Fruit fly (Drosophila melanogaster): ENCODE results near the gene CG46320.

Gene CG46320

dm6 chr3L:5630176-5630583 lies 33.7 kb upstream of the CG46320 start (continued):
- TF ChIP-seq CG1832 (GFP tag; optimal IDR thresholded peaks at IDR 0.05) (no peak), Dbx (GFP tag; IDR thresholded peaks at IDR 0.05) (no peak), CG6175 (GFP tag; IDR thresholded peaks at IDR 0.05) (no peak), CG7745 (tag; optimal IDR thresholded peaks at IDR 0.05) (no peak), slp2 (GFP tag; optimal IDR thresholded peaks at IDR 0.05) (no peak), nau (GFP tag; optimal IDR thresholded peaks at IDR 0.05) (no peak), CG34422 (GFP tag; IDR thresholded peaks at IDR 0.05) (no peak), Hey (tag; optimal IDR thresholded peaks at IDR 0.05) (no peak), rib (GFP tag; IDR thresholded peaks at IDR 0.05) (no peak), luna (GFP tag; optimal IDR thresholded peaks at IDR 0.05) (no peak), Ada2b (GFP tag; IDR thresholded peaks at IDR 0.05) (no peak), sug (tag; optimal IDR thresholded peaks at IDR 0.05) (no peak), aop (GFP tag; IDR thresholded peaks at IDR 0.05) (no peak), CG31441 (GFP tag; IDR thresholded peaks at IDR 0.05) (peak; percentile 45; the same call in 1 of the 2 replicates), CG42726 (GFP tag; IDR thresholded peaks at IDR 0.05; ENCODE audit: partially characterized antibody) (no peak), Scr (GFP tag; IDR thresholded peaks at IDR 0.05; ENCODE audit: partially characterized antibody) (no peak), unpg (GFP tag; optimal IDR thresholded peaks at IDR 0.05) (no peak), Eip74EF (GFP tag; optimal IDR thresholded peaks at IDR 0.05) (peak in 1 of 2 experiments; percentile 52), TFAM (GFP tag; optimal IDR thresholded peaks at IDR 0.05) (no peak), CG18619 (GFP tag; optimal IDR thresholded peaks at IDR 0.05) (peak; percentile 6), Hr3 (GFP tag; optimal IDR thresholded peaks at IDR 0.05) (no peak), CG6813 (GFP tag; optimal IDR thresholded peaks at IDR 0.05) (no peak), corto (GFP tag; optimal IDR thresholded peaks at IDR 0.05) (no peak), fd102C (GFP tag; optimal IDR thresholded peaks at IDR 0.05) (no peak), Bdp1 (GFP tag; optimal IDR thresholded peaks at IDR 0.05) (no peak), CG8290 (GFP tag; optimal IDR thresholded peaks at IDR 0.05) (no peak), CG8290 (tag; optimal IDR thresholded peaks at IDR 0.05) (no peak), HmgD (GFP tag; optimal IDR thresholded peaks at IDR 0.05) (no peak), CG32767 (GFP tag; IDR thresholded peaks at IDR 0.05) (no peak), Bgb (GFP tag; IDR thresholded peaks at IDR 0.05; ENCODE audit: partially characterized antibody) (no peak), en (GFP tag; optimal IDR thresholded peaks at IDR 0.05) (no peak), CG11398 (GFP tag; optimal IDR thresholded peaks at IDR 0.05) (no peak), knrl (GFP tag; IDR thresholded peaks at IDR 0.05; ENCODE audit: partially characterized antibody) (no peak), dysf (GFP tag; IDR thresholded peaks at IDR 0.05) (no peak), trh (GFP tag; optimal IDR thresholded peaks at IDR 0.05) (no peak), CG12769 (tag; optimal IDR thresholded peaks at IDR 0.05) (no peak), NC2β (GFP tag; optimal IDR thresholded peaks at IDR 0.05) (no peak), CG13624 (GFP tag; optimal IDR thresholded peaks at IDR 0.05) (no peak), her (GFP tag; optimal IDR thresholded peaks at IDR 0.05) (no peak), eve (GFP tag; optimal IDR thresholded peaks at IDR 0.05) (no peak), HLH54F (GFP tag; optimal IDR thresholded peaks at IDR 0.05) (no peak), Fer2 (tag; optimal IDR thresholded peaks at IDR 0.05) (no peak), ftz-f1 (GFP tag; optimal IDR thresholded peaks at IDR 0.05) (no peak), CG15514 (GFP tag; optimal IDR thresholded peaks at IDR 0.05) (no peak), Hmx (GFP tag; optimal IDR thresholded peaks at IDR 0.05) (no peak), wdn (GFP tag; IDR thresholded peaks at IDR 0.05) (no peak), Sry-β (GFP tag; optimal IDR thresholded peaks at IDR 0.05) (no peak), twi (tag; optimal IDR thresholded peaks at IDR 0.05) (no peak), E2f2 (GFP tag; IDR thresholded peaks at IDR 0.05) (no peak), CG2875 (GFP tag; optimal IDR thresholded peaks at IDR 0.05) (no peak), Ptx1 (GFP tag; IDR thresholded peaks at IDR 0.05) (no peak), ro (GFP tag; IDR thresholded peaks at IDR 0.05) (no peak)
